Fruit fly (Drosophila melanogaster): ENCODE data around the gene mura.

The mura gene

dm6 chr3R:9504355-9504754 is 47.3 kb downstream of the mura start, which contains the start of gene CG8149 (continued):
- TF ChIP-seq sug (tag; optimal IDR thresholded peaks at IDR 0.05) (peak; percentile 41), CG12155 (GFP tag; optimal IDR thresholded peaks at IDR 0.05) (no peak), CG6854 (GFP tag; optimal IDR thresholded peaks at IDR 0.05) (no peak), ranshi (GFP tag; IDR thresholded peaks at IDR 0.05) (no peak), stc (GFP tag; IDR thresholded peaks at IDR 0.05) (no peak), hkb (optimal IDR thresholded peaks at IDR 0.05) (no peak), hkb (GFP tag; IDR thresholded peaks at IDR 0.05) (no peak), Blimp-1 (GFP tag; optimal IDR thresholded peaks at IDR 0.05) (no peak), CG15011 (GFP tag; optimal IDR thresholded peaks at IDR 0.05) (no peak), CG1233 (GFP tag; optimal IDR thresholded peaks at IDR 0.05) (peak; percentile 18), lola (GFP tag; optimal IDR thresholded peaks at IDR 0.05) (peak in 1 of 3 experiments; percentile 46), Hand (GFP tag; optimal IDR thresholded peaks at IDR 0.05) (no peak), CG12769 (tag; optimal IDR thresholded peaks at IDR 0.05) (no peak), corto (GFP tag; optimal IDR thresholded peaks at IDR 0.05) (no peak), sna (GFP tag; IDR thresholded peaks at IDR 0.05; ENCODE audit: partially characterized antibody) (peak; percentile 96), MBD-R2 (GFP tag; IDR thresholded peaks at IDR 0.05) (peak; percentile 75), CG3163 (GFP tag; optimal IDR thresholded peaks at IDR 0.05) (no peak), CG7963 (GFP tag; IDR thresholded peaks at IDR 0.05; ENCODE audit: partially characterized antibody) (peak; percentile 82), Max (GFP tag; optimal IDR thresholded peaks at IDR 0.05) (peak; percentile 40), Nf-YB (GFP tag; optimal IDR thresholded peaks at IDR 0.05) (no peak), kni (GFP tag; optimal IDR thresholded peaks at IDR 0.05) (no peak), Hr3 (GFP tag; optimal IDR thresholded peaks at IDR 0.05) (no peak), CG10959 (GFP tag; IDR thresholded peaks at IDR 0.05) (no peak), Sox100B (GFP tag; optimal IDR thresholded peaks at IDR 0.05) (no peak), NK7.1 (GFP tag; optimal IDR thresholded peaks at IDR 0.05) (no peak), amos (GFP tag; IDR thresholded peaks at IDR 0.05; ENCODE audit: partially characterized antibody) (peak; percentile 86), emc (GFP tag; optimal IDR thresholded peaks at IDR 0.05) (no peak), sd (tag; optimal IDR thresholded peaks at IDR 0.05) (peak; percentile 42), Aef1 (GFP tag; IDR thresholded peaks at IDR 0.05) (no peak), toy (GFP tag; IDR thresholded peaks at IDR 0.05) (no peak), scrt (GFP tag; optimal IDR thresholded peaks at IDR 0.05) (no peak), Hmr (GFP tag; optimal IDR thresholded peaks at IDR 0.05) (no peak), wdn (GFP tag; IDR thresholded peaks at IDR 0.05) (no peak), Asciz (GFP tag; optimal IDR thresholded peaks at IDR 0.05) (no peak), CG16813 (GFP tag; IDR thresholded peaks at IDR 0.05; ENCODE audit: partially characterized antibody) (peak; percentile 80), repo (GFP tag; optimal IDR thresholded peaks at IDR 0.05) (no peak), tap (tag; optimal IDR thresholded peaks at IDR 0.05) (no peak), Bdp1 (GFP tag; optimal IDR thresholded peaks at IDR 0.05) (no peak), CG14050 (GFP tag; IDR thresholded peaks at IDR 0.05) (no peak), p53 (GFP tag; optimal IDR thresholded peaks at IDR 0.05) (no peak), CG18599 (GFP tag; optimal IDR thresholded peaks at IDR 0.05) (no peak), Pdp1 (GFP tag; optimal IDR thresholded peaks at IDR 0.05) (peak in 1 of 2 experiments; percentile 37), slbo (GFP tag; IDR thresholded peaks at IDR 0.05) (no peak), CG8089 (GFP tag; optimal IDR thresholded peaks at IDR 0.05) (no peak), gcm (GFP tag; optimal IDR thresholded peaks at IDR 0.05) (no peak), esg (GFP tag; conservative IDR thresholded peaks at IDR 0.05) (no peak), bbx (GFP tag; IDR thresholded peaks at IDR 0.05; ENCODE audit: partially characterized antibody) (peak; percentile 93), klu (GFP tag; IDR thresholded peaks at IDR 0.05) (no peak), Doc3 (GFP tag; IDR thresholded peaks at IDR 0.05; ENCODE audit: partially characterized antibody) (peak; percentile 97), Ravus (GFP tag; IDR thresholded peaks at IDR 0.05) (no peak), Bgb (GFP tag; IDR thresholded peaks at IDR 0.05; ENCODE audit: partially characterized antibody) (peak; percentile 95)
